Worm (Caenorhabditis elegans): ENCODE measurements around the gene aly-2.

- no peak for TF ChIP-seq mab-5 (tag; optimal IDR thresholded peaks at IDR 0.05)
- TF ChIP-seq ceh-39 (tag; optimal IDR thresholded peaks at IDR 0.05) = no peak
- peak; percentile 4 for TF ChIP-seq mep-1 (tag; optimal IDR thresholded peaks at IDR 0.05)
- TF ChIP-seq blmp-1 (tag; optimal IDR thresholded peaks at IDR 0.05) = no peak
- no peak for TF ChIP-seq elt-1 (tag; optimal IDR thresholded peaks at IDR 0.05; ENCODE audit: borderline replicate concordance, insufficient read depth)
Measured at ce11 chrIV:9121545-9121944, 25.7 kb upstream of the aly-2 start.
